Fruit fly (Drosophila melanogaster) whole organism, embryonic: ENCODE results near the gene ZnT86D.

ENCODE experiments used
- Adf1 ChIP-seq: fragments of 200-800 bp; sonication (Bioruptor generic); IDR thresholded peaks from 2 replicates; pipeline ENCODE4 v1.3.6; 2022; ENCODE audit warnings: missing biosample characterization, missing genetic modification characterization
- Aef1 ChIP-seq: fragments of 200-800 bp; sonication (Bioruptor generic); IDR thresholded peaks from 3 replicates; pipeline ENCODE4 v1.3.6; 2022; ENCODE audit warnings: missing biosample characterization, missing genetic modification characterization
- Asciz ChIP-seq: fragments of 200-800 bp; sonication (Bioruptor generic); optimal IDR thresholded peaks from 2 replicates; lab custom pipeline; 2017; ENCODE audit warnings: missing biosample characterization, mild to moderate bottlenecking, missing genetic modification characterization, missing genetic modification reagents
- Bgb ChIP-seq: fragments of 200-800 bp; sonication (Bioruptor generic); IDR thresholded peaks from 2 replicates; pipeline ENCODE4 v1.3.6; 2022; ENCODE audit warnings: missing biosample characterization, missing genetic modification characterization; ENCODE audit not compliant: partially characterized antibody
- CG10209 ChIP-seq: fragments of 200-800 bp; sonication (Bioruptor generic); optimal IDR thresholded peaks from 3 replicates; lab custom pipeline; 2017; ENCODE audit warnings: missing biosample characterization, mild to moderate bottlenecking, missing genetic modification characterization, missing genetic modification reagents
- CG10321 ChIP-seq: fragments of 200-800 bp; sonication (Bioruptor generic); IDR thresholded peaks from 2 replicates; pipeline ENCODE4 v1.3.6; 2022; ENCODE audit warnings: missing biosample characterization, missing genetic modification characterization
- CG1529 ChIP-seq: fragments of 200-800 bp; sonication (Bioruptor generic); optimal IDR thresholded peaks from 3 replicates; lab custom pipeline; 2018; ENCODE audit warnings: missing biosample characterization, missing genetic modification characterization
- CG15696 ChIP-seq: fragments of 200-800 bp; sonication (Bioruptor generic); optimal IDR thresholded peaks from 2 replicates; lab custom pipeline; 2019; ENCODE audit warnings: missing biosample characterization, mild to moderate bottlenecking, missing genetic modification characterization, moderate library complexity
- CG1602 ChIP-seq: fragments of 200-800 bp; sonication (Bioruptor generic); optimal IDR thresholded peaks from 3 replicates; lab custom pipeline; 2016; ENCODE audit warnings: missing biosample characterization, missing genetic modification characterization
- CG16813 ChIP-seq: fragments of 200-800 bp; sonication (Bioruptor generic); IDR thresholded peaks from 3 replicates; pipeline ENCODE4 v1.3.6; 2022; ENCODE audit warnings: missing biosample characterization, missing genetic modification characterization; ENCODE audit not compliant: partially characterized antibody
- CG1792 ChIP-seq: fragments of 200-800 bp; sonication (Bioruptor generic); optimal IDR thresholded peaks from 2 replicates; lab custom pipeline; 2016; ENCODE audit warnings: missing biosample characterization, missing genetic modification characterization
- CG18011 ChIP-seq: fragments of 200-800 bp; sonication (Bioruptor generic); optimal IDR thresholded peaks from 2 replicates; lab custom pipeline; 2017; ENCODE audit warnings: missing biosample characterization, missing genetic modification characterization, mild to moderate bottlenecking, moderate library complexity, missing genotype
- CG1832 ChIP-seq: fragments of 200-800 bp; sonication (Bioruptor generic); optimal IDR thresholded peaks from 2 replicates; lab custom pipeline; 2017; ENCODE audit warnings: missing biosample characterization, mild to moderate bottlenecking, missing genetic modification characterization, inconsistent platforms
- CG18764 ChIP-seq: fragments of 200-800 bp; sonication (Bioruptor generic); optimal IDR thresholded peaks from 3 replicates; lab custom pipeline; 2016; ENCODE audit warnings: missing biosample characterization, missing genetic modification characterization
- CG2202 ChIP-seq: fragments of 200-800 bp; sonication (Bioruptor generic); optimal IDR thresholded peaks from 2 replicates; lab custom pipeline; 2018; ENCODE audit warnings: missing biosample characterization, mild to moderate bottlenecking, missing genetic modification characterization
- CG5953 ChIP-seq: fragments of 200-800 bp; sonication (Bioruptor generic); IDR thresholded peaks from 2 replicates; pipeline ENCODE4 v1.3.6; 2022; ENCODE audit warnings: missing biosample characterization, missing genetic modification characterization
- CG6854 ChIP-seq: fragments of 200-800 bp; sonication (Bioruptor generic); optimal IDR thresholded peaks from 3 replicates; lab custom pipeline; 2017; ENCODE audit warnings: missing biosample characterization, mild to moderate bottlenecking, missing genetic modification characterization
- CG7271 ChIP-seq: fragments of 200-800 bp; sonication (Bioruptor generic); optimal IDR thresholded peaks from 2 replicates; lab custom pipeline; 2018; ENCODE audit warnings: missing biosample characterization, mild to moderate bottlenecking, missing genetic modification characterization, moderate library complexity
- CG8924 ChIP-seq: fragments of 200-800 bp; optimal IDR thresholded peaks from 3 replicates; lab custom pipeline; 2019; ENCODE audit warnings: missing biosample characterization, mild to moderate bottlenecking, missing genetic modification characterization, moderate library complexity
- CG9215 ChIP-seq: fragments of 200-800 bp; sonication (Bioruptor generic); IDR thresholded peaks from 2 replicates; pipeline ENCODE4 v1.3.6; 2022; ENCODE audit warnings: missing biosample characterization, missing genetic modification characterization
- CG9932 ChIP-seq: fragments of 200-800 bp; sonication (Bioruptor generic); IDR thresholded peaks from 2 replicates; pipeline ENCODE4 v1.3.6; 2022; ENCODE audit warnings: missing biosample characterization, missing genetic modification characterization
- CoRest ChIP-seq: fragments of 200-800 bp; sonication (Bioruptor generic); optimal IDR thresholded peaks from 3 replicates; lab custom pipeline; 2018; ENCODE audit warnings: missing biosample characterization, mild to moderate bottlenecking, missing genetic modification characterization, moderate library complexity
- Dip2 ChIP-seq: fragments of 200-800 bp; sonication (Bioruptor generic); IDR thresholded peaks from 2 replicates; pipeline ENCODE4 v1.3.6; 2022; ENCODE audit warnings: missing biosample characterization, missing genetic modification characterization
- Dll ChIP-seq: fragments of 200-800 bp; sonication (Bioruptor generic); IDR thresholded peaks from 4 replicates; pipeline ENCODE4 v1.3.6; 2022; ENCODE audit warnings: missing biosample characterization, missing genetic modification characterization; ENCODE audit not compliant: partially characterized antibody
- Eip74EF ChIP-seq, 2 experiments: fragments of 200-800 bp in 1 of 2; fragments of >200 bp in 1 of 2; sonication (Bioruptor generic) in 1 of 2; optimal IDR thresholded peaks; 2 replicates each; lab custom pipeline; 2017 to 2019; ENCODE audit warnings: missing biosample characterization in 2 of 2, missing genetic modification characterization in 2 of 2, mild to moderate bottlenecking in 1 of 2, moderate library complexity in 1 of 2
- Ets65A ChIP-seq: fragments of 200-800 bp; sonication (Bioruptor generic); peaks from one replicate; lab custom pipeline; 2016; ENCODE audit warnings: missing biosample characterization, missing genetic modification characterization
- H2.0 ChIP-seq: fragments of 200-800 bp; sonication (Bioruptor generic); IDR thresholded peaks from 2 replicates; pipeline ENCODE4 v1.3.6; 2022; ENCODE audit warnings: missing biosample characterization, missing genetic modification characterization
- HHEX ChIP-seq: fragments of 200-800 bp; sonication (Bioruptor generic); optimal IDR thresholded peaks from 3 replicates; lab custom pipeline; 2017; ENCODE audit warnings: missing biosample characterization, mild to moderate bottlenecking, missing genetic modification characterization, missing genetic modification reagents
- Hr78 ChIP-seq, 2 experiments: fragments of 200-800 bp in 1 of 2; fragments of >200 bp in 1 of 2; sonication (Bioruptor generic) in 1 of 2; optimal IDR thresholded peaks; 2 replicates each; lab custom pipeline; 2017 to 2019; ENCODE audit warnings: missing biosample characterization in 2 of 2, missing genetic modification characterization in 2 of 2, mild to moderate bottlenecking in 1 of 2, moderate library complexity in 1 of 2
- Lhr ChIP-seq: fragments of 200-800 bp; sonication (Bioruptor generic); optimal IDR thresholded peaks from 3 replicates; lab custom pipeline; 2017; ENCODE audit warnings: mild to moderate bottlenecking, missing biosample characterization, missing genetic modification reagents, missing genetic modification characterization
- Lim3 ChIP-seq: fragments of 200-800 bp; sonication (Bioruptor generic); IDR thresholded peaks from 2 replicates; pipeline ENCODE4 v1.3.6; 2022; ENCODE audit warnings: missing biosample characterization, missing genetic modification characterization
- MESR4 ChIP-seq: fragments of 200-800 bp; sonication (Bioruptor generic); optimal IDR thresholded peaks from 2 replicates; lab custom pipeline; 2018; ENCODE audit warnings: missing biosample characterization, mild to moderate bottlenecking, missing genetic modification characterization, moderate library complexity
- Max ChIP-seq: fragments of 200-800 bp; sonication (Bioruptor generic); optimal IDR thresholded peaks from 2 replicates; lab custom pipeline; 2016; ENCODE audit warnings: missing biosample characterization, mild to moderate bottlenecking, missing genetic modification characterization
- Sry-β ChIP-seq: fragments of 200-800 bp; sonication (Bioruptor generic); optimal IDR thresholded peaks from 2 replicates; lab custom pipeline; 2018; ENCODE audit warnings: missing biosample characterization, mild to moderate bottlenecking, missing genetic modification characterization, moderate library complexity
- TFAM ChIP-seq: fragments of 200-800 bp; sonication (Bioruptor generic); optimal IDR thresholded peaks from 2 replicates; lab custom pipeline; 2017; ENCODE audit warnings: missing biosample characterization, missing genetic modification characterization, inconsistent platforms
- bbx ChIP-seq: fragments of 200-800 bp; sonication (Bioruptor generic); IDR thresholded peaks from 2 replicates; pipeline ENCODE4 v1.3.6; 2022; ENCODE audit warnings: missing biosample characterization, missing genetic modification characterization; ENCODE audit not compliant: partially characterized antibody
- br ChIP-seq: fragments of >200 bp; optimal IDR thresholded peaks from 2 replicates; lab custom pipeline; 2017
- cato ChIP-seq: fragments of 200-800 bp; sonication (Bioruptor generic); optimal IDR thresholded peaks from 2 replicates; lab custom pipeline; 2016; ENCODE audit warnings: missing biosample characterization, missing genetic modification characterization, borderline replicate concordance
- danr ChIP-seq: fragments of 200-800 bp; sonication (Bioruptor generic); IDR thresholded peaks from 2 replicates; pipeline ENCODE4 v1.3.6; 2022; ENCODE audit warnings: missing biosample characterization, missing genetic modification characterization
- ftz-f1 ChIP-seq: fragments of 200-800 bp; sonication (Bioruptor generic); optimal IDR thresholded peaks from 2 replicates; lab custom pipeline; 2016; ENCODE audit warnings: missing biosample characterization, missing genetic modification characterization
- fu2 ChIP-seq: fragments of 200-800 bp; sonication (Bioruptor generic); optimal IDR thresholded peaks from 2 replicates; lab custom pipeline; 2016; ENCODE audit warnings: missing biosample characterization, missing genetic modification characterization
- gem ChIP-seq: fragments of 200-800 bp; sonication (Bioruptor generic); optimal IDR thresholded peaks from 2 replicates; lab custom pipeline; 2019; ENCODE audit warnings: missing biosample characterization, mild to moderate bottlenecking, missing genetic modification characterization, moderate library complexity
- h ChIP-seq: fragments of >200 bp; optimal IDR thresholded peaks from 2 replicates; lab custom pipeline; 2017
- lbe ChIP-seq: fragments of 200-800 bp; sonication (Bioruptor generic); optimal IDR thresholded peaks from 2 replicates; lab custom pipeline; 2016; ENCODE audit warnings: missing biosample characterization, mild to moderate bottlenecking, missing genetic modification characterization
- mirr ChIP-seq: fragments of 200-800 bp; sonication (Bioruptor generic); optimal IDR thresholded peaks from 3 replicates; lab custom pipeline; 2018; ENCODE audit warnings: missing biosample characterization, mild to moderate bottlenecking, missing genetic modification characterization
- row ChIP-seq: fragments of 200-800 bp; sonication (Bioruptor generic); IDR thresholded peaks from 3 replicates; pipeline ENCODE4 v1.3.6; 2022; ENCODE audit warnings: missing biosample characterization, missing genetic modification characterization
- sim ChIP-seq: fragments of 200-800 bp; sonication (Bioruptor generic); IDR thresholded peaks from 2 replicates; pipeline ENCODE4 v1.3.6; 2022; ENCODE audit warnings: missing biosample characterization, missing genetic modification characterization
- tll ChIP-seq, 2 experiments: fragments of 200-800 bp in 1 of 2; fragments of >200 bp in 1 of 2; sonication (Bioruptor generic) in 1 of 2; optimal IDR thresholded peaks; 2 replicates each; lab custom pipeline; 2017 to 2019; ENCODE audit warnings: missing biosample characterization in 2 of 2, missing genetic modification characterization in 2 of 2, mild to moderate bottlenecking in 1 of 2, moderate library complexity in 1 of 2
- tna ChIP-seq: fragments of 200-800 bp; sonication (Bioruptor generic); IDR thresholded peaks from 2 replicates; pipeline ENCODE4 v1.3.6; 2022; ENCODE audit warnings: missing biosample characterization, missing genetic modification characterization; ENCODE audit not compliant: partially characterized antibody

Gene ZnT86D

dm6 chr3R:11209801-11210402 lies 4.4 kb downstream of the ZnT86D start, which contains the start of the genes SdhC and Tctp (continued):
- peak; percentile 7 for TF ChIP-seq lbe (GFP tag; lab: Kevin White, UChicago)
- TF ChIP-seq Max: peak; percentile 72
- TF ChIP-seq CG9932 (GFP tag; lab: Robert Waterston, UW): peak; percentile 42; the same call in 1 of the 2 replicates
- no peak for TF ChIP-seq Aef1
- TF ChIP-seq Dll (GFP tag; lab: Robert Waterston, UW): peak; percentile 61; the same call in 3 of the 4 replicates
- TF ChIP-seq CG18011: no peak
- peak; percentile 2 for TF ChIP-seq CG18764
- TF ChIP-seq Sry-β (GFP tag; lab: Kevin White, UChicago): no peak
- TF ChIP-seq Eip74EF (GFP tag; optimal IDR thresholded peaks at IDR 0.05; lab: Kevin White, UChicago): peak in 1 of 2 experiments; percentile 35
- TF ChIP-seq gem (tag; lab: Kevin White, UChicago): peak; percentile 62
- TF ChIP-seq CG2202: peak; percentile 14
- TF ChIP-seq bbx: peak; percentile 56
- TF ChIP-seq tna: peak; percentile 40; the same call in 1 of the 2 replicates
- no peak for TF ChIP-seq Lim3 (GFP tag; lab: Robert Waterston, UW)
- TF ChIP-seq Lhr (GFP tag; lab: Kevin White, UChicago): peak; percentile 58
- TF ChIP-seq row (GFP tag; lab: Robert Waterston, UW): peak; percentile 72
- TF ChIP-seq Dip2 (GFP tag; lab: Robert Waterston, UW): no peak
- TF ChIP-seq H2.0 (GFP tag; lab: Robert Waterston, UW): no peak
- peak; percentile 46 for TF ChIP-seq CG8924
- no peak for TF ChIP-seq sim
- peak; percentile 6 for TF ChIP-seq CG1529 (GFP tag; lab: Kevin White, UChicago)
- peak; percentile 12 for TF ChIP-seq CG10209 (GFP tag; lab: Kevin White, UChicago)
- TF ChIP-seq Adf1: no peak
- TF ChIP-seq MESR4 (GFP tag; lab: Kevin White, UChicago): peak; percentile 94
- no peak for TF ChIP-seq danr
- no peak for TF ChIP-seq Hr78 (GFP tag; optimal IDR thresholded peaks at IDR 0.05; lab: Kevin White, UChicago)
- peak; percentile 88 for TF ChIP-seq Ets65A (GFP tag; lab: Kevin White, UChicago)
- peak; percentile 64 for TF ChIP-seq CoRest
- TF ChIP-seq CG7271 (tag; lab: Kevin White, UChicago): peak; percentile 26
- TF ChIP-seq TFAM (GFP tag; lab: Kevin White, UChicago): no peak
- TF ChIP-seq CG10321 (GFP tag; lab: Robert Waterston, UW): peak; percentile 8; the same call in 1 of the 2 replicates
- 0 out of 2 replicates have a peak, but pooled peaks have one; percentile 31 for TF ChIP-seq CG5953 (GFP tag; lab: Robert Waterston, UW)
- TF ChIP-seq CG15696 (tag; lab: Kevin White, UChicago): peak; percentile 57
- no peak for TF ChIP-seq CG1792 (GFP tag; lab: Kevin White, UChicago)
- TF ChIP-seq h (lab: Kevin White, UChicago): no peak
- peak; percentile 20; the same call in 1 of the 3 replicates for TF ChIP-seq CG16813
- TF ChIP-seq fu2 (GFP tag; lab: Kevin White, UChicago): no peak
- TF ChIP-seq CG6854 (GFP tag; lab: Kevin White, UChicago): no peak
- TF ChIP-seq Bgb (GFP tag; lab: Robert Waterston, UW): peak; percentile 66
- TF ChIP-seq CG1832 (GFP tag; lab: Kevin White, UChicago): no peak
- TF ChIP-seq mirr (GFP tag; lab: Kevin White, UChicago): peak; percentile 27
- TF ChIP-seq CG1602 (GFP tag; lab: Kevin White, UChicago): peak; percentile 0
- no peak for TF ChIP-seq cato
- TF ChIP-seq Asciz (GFP tag; lab: Kevin White, UChicago): no peak
- no peak for TF ChIP-seq br (lab: Kevin White, UChicago)
- no peak for TF ChIP-seq tll (GFP tag; optimal IDR thresholded peaks at IDR 0.05; lab: Kevin White, UChicago)
- TF ChIP-seq HHEX (GFP tag; lab: Kevin White, UChicago): no peak
- TF ChIP-seq CG9215: peak; percentile 18; the same call in 1 of the 2 replicates
- TF ChIP-seq ftz-f1 (GFP tag; lab: Kevin White, UChicago): no peak
